Fruit fly (Drosophila melanogaster) S2 (cell line): ENCODE results near the gene CG6675.

Experiments used
- CG8478 ChIP-seq: fragments of >200 bp; optimal IDR thresholded peaks from 2 replicates; lab custom pipeline; 2018
- CTCF ChIP-seq, 2 experiments: fragments of >200 bp; optimal IDR thresholded peaks; 2 replicates each; lab custom pipeline; 2018

DNA sequence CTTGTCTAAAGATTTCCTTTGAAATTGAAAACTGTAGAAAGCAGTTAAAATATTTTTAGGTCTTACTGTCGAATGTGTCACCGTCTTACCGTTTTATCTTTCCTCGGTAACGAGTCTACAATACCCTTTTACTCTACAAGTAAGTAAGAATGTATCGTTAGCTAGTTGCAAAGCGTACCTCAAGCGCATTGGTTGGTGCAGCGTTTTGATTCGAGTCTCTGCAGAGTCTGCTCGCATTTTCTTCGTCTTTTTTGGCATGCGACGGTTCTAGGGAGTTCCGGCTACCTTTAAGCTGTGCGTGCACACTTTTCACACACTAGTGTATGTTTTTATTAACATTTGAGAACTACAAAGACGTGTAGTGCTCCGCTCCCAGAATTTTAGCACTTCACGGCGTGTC, 31.2 kb downstream of the CG6675 start:
- TF ChIP-seq CG8478 (lab: Kevin White, UChicago) (no peak), CTCF (optimal IDR thresholded peaks at IDR 0.05; lab: Kevin White, UChicago) (no peak)
